Comparison of ENCODE assay signal across 3 worm cellular contexts in the genomic region with DNA sequence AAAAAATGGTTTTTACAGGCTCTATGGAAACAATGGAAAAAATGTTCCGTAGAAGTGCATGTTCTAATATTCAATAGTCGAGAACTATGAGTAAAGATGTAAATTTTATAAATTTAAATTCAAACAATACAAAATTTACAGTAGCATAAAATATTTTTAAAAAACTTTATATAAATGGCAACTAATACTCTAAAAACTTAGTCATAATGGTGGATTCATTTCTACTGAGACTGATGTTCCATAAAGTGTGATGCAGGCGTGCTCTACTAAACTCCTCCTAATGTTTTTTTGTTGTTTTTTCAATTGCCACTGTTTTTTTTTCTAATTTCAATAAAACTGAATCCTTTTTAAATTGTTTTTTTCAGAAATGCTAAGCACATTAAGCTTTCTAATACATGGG.
TF ChIP-seq lines count a peak whose summit lies in the region.

Gene gtap-2, plus strand, starts transcription at position 366 of the 400 bp plus-strand sequence.

TF ChIP-seq in whole organism, L1 larva, 84 proteins besides CTCF, POLR2A, EP300 and RAD21 (continued from another document and continues in another):
- TF ChIP-seq C16A3.4 (tag; optimal IDR thresholded peaks at IDR 0.05; lab: Kevin White, UChicago) (peak; percentile 45), efl-3 (GFP tag; optimal IDR thresholded peaks at IDR 0.05; lab: Kevin White, UChicago) (no peak), nhr-71 (tag; optimal IDR thresholded peaks at IDR 0.05; lab: Kevin White, UChicago) (peak; percentile 20), vab-15 (tag; optimal IDR thresholded peaks at IDR 0.05; lab: Kevin White, UChicago) (no peak), nhr-11 (tag; optimal IDR thresholded peaks at IDR 0.05; lab: Kevin White, UChicago) (no peak), nhr-237 (tag; optimal IDR thresholded peaks at IDR 0.05; lab: Kevin White, UChicago) (no peak), tbx-2 (tag; optimal IDR thresholded peaks at IDR 0.05; lab: Kevin White, UChicago) (no peak), sup-37 (GFP tag; optimal IDR thresholded peaks at IDR 0.05; lab: Kevin White, UChicago) (no peak), xbp-1 (tag; optimal IDR thresholded peaks at IDR 0.05; lab: Kevin White, UChicago) (no peak), jun-1 (tag; optimal IDR thresholded peaks at IDR 0.05; lab: Kevin White, UChicago) (no peak), zag-1 (tag; optimal IDR thresholded peaks at IDR 0.05; lab: Kevin White, UChicago) (no peak), C04F5.9 (tag; optimal IDR thresholded peaks at IDR 0.05; lab: Kevin White, UChicago) (peak; percentile 14), nhr-84 (tag; optimal IDR thresholded peaks at IDR 0.05; lab: Kevin White, UChicago) (no peak), Y116A8C.19 (tag; optimal IDR thresholded peaks at IDR 0.05; lab: Kevin White, UChicago; ENCODE audit: borderline replicate concordance) (no peak), hlh-17 (GFP tag; optimal IDR thresholded peaks at IDR 0.05; lab: Kevin White, UChicago; ENCODE audit: borderline replicate concordance) (no peak), nhr-85 (tag; lab: Kevin White, UChicago) (no peak), ceh-82 (tag; optimal IDR thresholded peaks at IDR 0.05; lab: Kevin White, UChicago) (no peak), nhr-76 (tag; optimal IDR thresholded peaks at IDR 0.05; lab: Kevin White, UChicago) (no peak), ceh-90 (tag; optimal IDR thresholded peaks at IDR 0.05; lab: Kevin White, UChicago) (peak; percentile 55), swsn-7 (tag; optimal IDR thresholded peaks at IDR 0.05; lab: Kevin White, UChicago) (no peak), tlp-1 (tag; optimal IDR thresholded peaks at IDR 0.05; lab: Kevin White, UChicago) (no peak), ama-1 (optimal IDR thresholded peaks at IDR 0.05; lab: Kevin White, UChicago) (no peak), nhr-19 (GFP tag; conservative IDR thresholded peaks at IDR 0.05; lab: Robert Waterston, UW) (no peak), hpl-2 (GFP tag; optimal IDR thresholded peaks at IDR 0.05; lab: Kevin White, UChicago) (no peak), irx-1 (tag; optimal IDR thresholded peaks at IDR 0.05; lab: Kevin White, UChicago) (no peak), fos-1 (tag; optimal IDR thresholded peaks at IDR 0.05; lab: Kevin White, UChicago) (no peak), nhr-12 (tag; optimal IDR thresholded peaks at IDR 0.05; lab: Kevin White, UChicago) (no peak), lin-13 (GFP tag; optimal IDR thresholded peaks at IDR 0.05; lab: Kevin White, UChicago) (no peak), efl-1 (optimal IDR thresholded peaks at IDR 0.05; lab: Kevin White, UChicago) (peak; percentile 17 to 27), efl-1 (GFP tag; optimal IDR thresholded peaks at IDR 0.05 in 1 of 2; lab: Kevin White, UChicago) (no peak), mep-1 (tag; optimal IDR thresholded peaks at IDR 0.05; lab: Kevin White, UChicago) (no peak), elt-3 (tag; optimal IDR thresholded peaks at IDR 0.05; lab: Kevin White, UChicago) (no peak), lin-35 (GFP tag; optimal IDR thresholded peaks at IDR 0.05; lab: Kevin White, UChicago) (peak; percentile 8 to 29), ztf-11 (tag; optimal IDR thresholded peaks at IDR 0.05; lab: Kevin White, UChicago) (no peak), dpl-1 (GFP tag; optimal IDR thresholded peaks at IDR 0.05; lab: Kevin White, UChicago) (peak in 1 of 3 experiments; percentile 37), hlh-4 (tag; optimal IDR thresholded peaks at IDR 0.05; lab: Kevin White, UChicago) (no peak), ets-5 (GFP tag; IDR thresholded peaks at IDR 0.05; lab: Robert Waterston, UW) (no peak), snpc-4 (tag; optimal IDR thresholded peaks at IDR 0.05; lab: Kevin White, UChicago) (peak; percentile 34), mdl-1 (tag; optimal IDR thresholded peaks at IDR 0.05; lab: Kevin White, UChicago) (no peak), lin-39 (tag; optimal IDR thresholded peaks at IDR 0.05; lab: Kevin White, UChicago) (no peak), rnt-1 (tag; optimal IDR thresholded peaks at IDR 0.05; lab: Kevin White, UChicago) (no peak), fkh-10 (GFP tag; optimal IDR thresholded peaks at IDR 0.05; lab: Kevin White, UChicago) (no peak), unc-86 (tag; optimal IDR thresholded peaks at IDR 0.05; lab: Kevin White, UChicago) (no peak), unc-98 (GFP tag; IDR thresholded peaks at IDR 0.05; lab: Robert Waterston, UW) (peak; percentile 38; the same call in 1 of the 2 replicates)

TF ChIP-seq in whole organism, L2 larva, 48 proteins besides CTCF, POLR2A, EP300 and RAD21 (continued from another document):
- TF ChIP-seq unc-55 (GFP tag; optimal IDR thresholded peaks at IDR 0.05; lab: Kevin White, UChicago) = peak; percentile 64
- TF ChIP-seq mdl-1 (tag; optimal IDR thresholded peaks at IDR 0.05; lab: Kevin White, UChicago) = no peak
- TF ChIP-seq ceh-16 (tag; optimal IDR thresholded peaks at IDR 0.05; lab: Kevin White, UChicago) = no peak
- no peak for TF ChIP-seq ZK546.5 (tag; optimal IDR thresholded peaks at IDR 0.05; lab: Kevin White, UChicago)
- no peak for TF ChIP-seq unc-39 (tag; optimal IDR thresholded peaks at IDR 0.05; lab: Kevin White, UChicago)

TF ChIP-seq in whole organism, late embryonic, 69 proteins besides CTCF, POLR2A, EP300 and RAD21 (continued from another document):
- TF ChIP-seq unc-86 (tag; optimal IDR thresholded peaks at IDR 0.05; lab: Kevin White, UChicago) = peak; percentile 16
- no peak for TF ChIP-seq eyg-1 (tag; optimal IDR thresholded peaks at IDR 0.05; lab: Kevin White, UChicago)
- TF ChIP-seq ceh-14 (tag; optimal IDR thresholded peaks at IDR 0.05; lab: Kevin White, UChicago) = peak; percentile 5
- peak; percentile 65 for TF ChIP-seq ceh-2 (tag; optimal IDR thresholded peaks at IDR 0.05; lab: Kevin White, UChicago)
